Worm (Caenorhabditis elegans) whole organism, midembryonic: ENCODE results near the gene pek-1.

ENCODE experiments used
- T22C8.4 ChIP-seq: fragments of 200-800 bp; sonication (Bioruptor generic); IDR thresholded peaks from 2 replicates; pipeline ENCODE4 v1.3.6; 2022; ENCODE audit warnings: missing genetic modification characterization, missing compliant biosample characterization
- cog-1 ChIP-seq: sonication (generic microtip); optimal IDR thresholded peaks from 2 replicates; lab custom pipeline; 2016; ENCODE audit warnings: missing genetic modification characterization, missing compliant biosample characterization
- flt-1 ChIP-seq: fragments of 200-800 bp; sonication (Bioruptor generic); IDR thresholded peaks from 2 replicates; pipeline ENCODE4 v1.3.6; 2022; ENCODE audit warnings: missing genetic modification characterization, missing compliant biosample characterization
- ref-1 ChIP-seq: fragments of 200-800 bp; sonication (Bioruptor generic); conservative IDR thresholded peaks from 2 replicates; pipeline ENCODE4 v1.3.6; 2022; ENCODE audit warnings: missing genetic modification reagents, missing genetic modification characterization, missing compliant biosample characterization
- ztf-23 ChIP-seq: fragments of 200-800 bp; sonication (Bioruptor generic); IDR thresholded peaks from 2 replicates; pipeline ENCODE4 v1.3.6; 2022; ENCODE audit warnings: missing genetic modification reagents, missing genetic modification characterization, missing compliant biosample characterization

DNA sequence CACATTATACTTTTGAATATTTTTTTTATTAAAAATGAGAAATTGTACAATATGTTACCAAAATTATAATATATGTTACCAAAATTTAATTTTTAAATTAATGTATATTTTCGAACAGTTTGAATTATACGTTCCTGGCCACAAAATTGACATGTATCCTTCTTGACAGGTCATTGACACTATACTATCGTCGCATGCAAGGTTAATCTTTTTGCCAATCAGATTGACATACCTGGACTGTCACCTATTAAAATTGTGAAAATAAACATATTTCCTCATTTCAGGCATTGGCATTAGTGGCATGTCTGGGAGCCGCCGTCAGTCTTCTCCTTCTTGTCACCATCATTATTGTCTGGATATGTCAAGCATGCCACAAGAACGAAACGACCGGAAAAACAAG lies 44.6 kb downstream of the pek-1 start:
- TF ChIP-seq flt-1 (GFP tag; lab: Robert Waterston, UW), result no peak
- no peak for TF ChIP-seq T22C8.4 (GFP tag; lab: Robert Waterston, UW)
- TF ChIP-seq ref-1 (GFP tag; lab: Robert Waterston, UW), result no peak
- TF ChIP-seq cog-1 (tag; lab: Kevin White, UChicago), result no peak
- TF ChIP-seq ztf-23 (GFP tag; lab: Robert Waterston, UW), result no peak
